Fruit fly (Drosophila melanogaster) whole organism, embryonic: ENCODE measurements around the gene Surf1.

Source experiments
- Ada2b ChIP-seq: fragments of 200-800 bp; sonication (Bioruptor generic); IDR thresholded peaks from 2 replicates; pipeline ENCODE4 v1.3.6; 2022; ENCODE audit warnings: missing biosample characterization, missing genetic modification characterization
- CG10267 ChIP-seq: fragments of 200-800 bp; sonication (Bioruptor generic); optimal IDR thresholded peaks from 2 replicates; lab custom pipeline; 2018; ENCODE audit warnings: missing biosample characterization, mild to moderate bottlenecking, missing genetic modification characterization, moderate library complexity
- CG3838 ChIP-seq: fragments of 200-800 bp; sonication (Bioruptor generic); optimal IDR thresholded peaks from 3 replicates; lab custom pipeline; 2016; ENCODE audit warnings: missing biosample characterization, missing genetic modification characterization
- Sry-δ ChIP-seq: fragments of 200-800 bp; sonication (Bioruptor generic); optimal IDR thresholded peaks from 2 replicates; lab custom pipeline; 2016; ENCODE audit warnings: missing biosample characterization, missing genetic modification characterization
- sna ChIP-seq: fragments of 200-800 bp; sonication (Bioruptor generic); IDR thresholded peaks from 2 replicates; pipeline ENCODE4 v1.3.6; 2022; ENCODE audit warnings: missing biosample characterization, missing genetic modification characterization; ENCODE audit not compliant: partially characterized antibody
- wdn ChIP-seq: fragments of 200-800 bp; sonication (Bioruptor generic); IDR thresholded peaks from 2 replicates; pipeline ENCODE4 v1.3.6; 2022; ENCODE audit warnings: missing biosample characterization, missing genetic modification characterization

dm6 chr3L:6914776-6915175 lies 43.4 kb upstream of the Surf1 start, which contains the start of gene Prat2:
- TF ChIP-seq CG10267 (no peak), CG3838 (GFP tag; lab: Kevin White, UChicago) (no peak), Ada2b (GFP tag; lab: Robert Waterston, UW) (no peak), wdn (GFP tag; lab: Robert Waterston, UW) (no peak), Sry-δ (GFP tag; lab: Kevin White, UChicago) (no peak), sna (GFP tag; lab: Robert Waterston, UW) (no peak)
